Fruit fly (Drosophila melanogaster): ENCODE results near the gene RhoGAP92B.

The RhoGAP92B gene

dm6 chr3R:19880431-19880939 is 24.5 kb upstream of the RhoGAP92B start (continued):
- no peak for TF ChIP-seq pdm3 (GFP tag; optimal IDR thresholded peaks at IDR 0.05)
- no peak for TF ChIP-seq CG4318 (GFP tag; optimal IDR thresholded peaks at IDR 0.05)
- peak; percentile 85 for TF ChIP-seq Eip78C (GFP tag)
- TF ChIP-seq Sox14 (GFP tag; optimal IDR thresholded peaks at IDR 0.05): peak; percentile 39
- peak; percentile 38 for TF ChIP-seq CG31627 (GFP tag; optimal IDR thresholded peaks at IDR 0.05)
- peak; percentile 38 for TF ChIP-seq CG6808 (GFP tag; optimal IDR thresholded peaks at IDR 0.05)
- peak; percentile 10 for TF ChIP-seq fkh (GFP tag; optimal IDR thresholded peaks at IDR 0.05)

- no peak for TF ChIP-seq CG10631 (GFP tag; optimal IDR thresholded peaks at IDR 0.05)
- no peak for TF ChIP-seq Ets96B (tag; optimal IDR thresholded peaks at IDR 0.05)
- no peak for TF ChIP-seq CG16779 (tag; optimal IDR thresholded peaks at IDR 0.05)
- TF ChIP-seq CG3032 (tag; optimal IDR thresholded peaks at IDR 0.05): no peak
- TF ChIP-seq achi (GFP tag; optimal IDR thresholded peaks at IDR 0.05): no peak
- no peak for TF ChIP-seq Blimp-1 (GFP tag; optimal IDR thresholded peaks at IDR 0.05)
- TF ChIP-seq esn (GFP tag; optimal IDR thresholded peaks at IDR 0.05): no peak
- TF ChIP-seq CG15336 (GFP tag; IDR thresholded peaks at IDR 0.05): no peak
- TF ChIP-seq CG8319 (GFP tag; optimal IDR thresholded peaks at IDR 0.05): no peak
- TF ChIP-seq Met (GFP tag; optimal IDR thresholded peaks at IDR 0.05): no peak
- TF ChIP-seq Hr39 (GFP tag; optimal IDR thresholded peaks at IDR 0.05): no peak
- TF ChIP-seq fd85E (GFP tag; optimal IDR thresholded peaks at IDR 0.05): no peak
- no peak for TF ChIP-seq CG11762 (GFP tag; optimal IDR thresholded peaks at IDR 0.05; ENCODE audit: insufficient read depth)
Measured at dm6 chr3R:19888156-19888784, 16.7 kb upstream of the RhoGAP92B start, which contains the start of gene ninaE. TSS of gene ninaE (minus strand) at chr3R:19888206.

dm6 chr3R:19889603-19890187 is 15.3 kb upstream of the RhoGAP92B start:
- peak; percentile 31 for TF ChIP-seq CG32006 (GFP tag; optimal IDR thresholded peaks at IDR 0.05)
- TF ChIP-seq fkh (GFP tag; optimal IDR thresholded peaks at IDR 0.05): peak; percentile 68
- TF ChIP-seq Eip78C (GFP tag): peak; percentile 46
- TF ChIP-seq pdm3 (GFP tag; optimal IDR thresholded peaks at IDR 0.05): no peak
- TF ChIP-seq CG6163 (GFP tag; IDR thresholded peaks at IDR 0.05): 0 out of 3 replicates have a peak, but pooled peaks have one; percentile 6
- TF ChIP-seq CG6276 (GFP tag; optimal IDR thresholded peaks at IDR 0.05): peak; percentile 60
- TF ChIP-seq CG4318 (GFP tag; optimal IDR thresholded peaks at IDR 0.05): no peak

dm6 chr3R:19890340-19890998 is 14.5 kb upstream of the RhoGAP92B start, which contains the start of gene CG4733:
TSS of gene CG4733 (plus strand) at chr3R:19890689.
- peak; percentile 12 for TF ChIP-seq Hr4 (GFP tag; optimal IDR thresholded peaks at IDR 0.05)
- TF ChIP-seq net (GFP tag; optimal IDR thresholded peaks at IDR 0.05): peak; percentile 20
- TF ChIP-seq CG11762 (GFP tag; optimal IDR thresholded peaks at IDR 0.05; ENCODE audit: insufficient read depth): no peak
- no peak for TF ChIP-seq Eip78C (GFP tag)
- TF ChIP-seq CG6163 (GFP tag; IDR thresholded peaks at IDR 0.05): 0 out of 3 replicates have a peak, but pooled peaks have one; percentile 20
- TF ChIP-seq CG10631 (GFP tag; optimal IDR thresholded peaks at IDR 0.05): no peak
- TF ChIP-seq eg (GFP tag; IDR thresholded peaks at IDR 0.05): peak; percentile 34; the same call in 1 of the 3 replicates
- TF ChIP-seq acj6 (GFP tag; optimal IDR thresholded peaks at IDR 0.05): peak; percentile 5
- TF ChIP-seq CG6808 (GFP tag; optimal IDR thresholded peaks at IDR 0.05): no peak
- no peak for TF ChIP-seq CG34406 (GFP tag; optimal IDR thresholded peaks at IDR 0.05)
- peak; percentile 16 for TF ChIP-seq CG32006 (GFP tag; optimal IDR thresholded peaks at IDR 0.05)
- peak; percentile 71 for TF ChIP-seq svp (GFP tag)
- TF ChIP-seq pdm3 (GFP tag; optimal IDR thresholded peaks at IDR 0.05): peak; percentile 8
- peak; percentile 4 for TF ChIP-seq Sox14 (GFP tag; optimal IDR thresholded peaks at IDR 0.05)

- TF ChIP-seq eg (GFP tag; IDR thresholded peaks at IDR 0.05): 0 out of 3 replicates have a peak, but pooled peaks have one; percentile 26
- TF ChIP-seq fd59A (GFP tag; optimal IDR thresholded peaks at IDR 0.05): no peak
- peak; percentile 59 for TF ChIP-seq Eip78C (GFP tag)
- no peak for TF ChIP-seq Ets96B (tag; optimal IDR thresholded peaks at IDR 0.05)
Measured at dm6 chr3R:19891363-19891762, 13.6 kb upstream of the RhoGAP92B start.
